Worm (Caenorhabditis elegans) whole organism, L4 larva: ENCODE results near the gene F42H10.3.

ENCODE experiments used
- egl-43 ChIP-seq: fragments of 200-800 bp; sonication (Bioruptor generic); IDR thresholded peaks from 2 replicates; pipeline ENCODE4 v1.3.6; 2022; ENCODE audit warnings: missing genetic modification reagents, missing genetic modification characterization, missing compliant biosample characterization
- lin-13 ChIP-seq: fragments of 150-350 bp; optimal IDR thresholded peaks from 2 replicates; lab custom pipeline; 2014; ENCODE audit warnings: missing biosample characterization, missing genetic modification reagents, missing genetic modification characterization
- nhr-237 ChIP-seq: sonication (generic microtip); optimal IDR thresholded peaks from 2 replicates; lab custom pipeline; 2017; ENCODE audit warnings: missing biosample characterization, missing genetic modification characterization
- pha-4 ChIP-seq, 2 experiments: fragments of 150-350 bp in 1 of 2; fragments of 200-800 bp in 1 of 2; sonication (Bioruptor generic) in 1 of 2; IDR thresholded peaks in 1 of 2; optimal IDR thresholded peaks in 1 of 2; 2 replicates each; pipeline versions ENCODE4 v1.3.6 to Lab custom; 2014 to 2022; ENCODE audit warnings: missing genetic modification characterization in 2 of 2, missing genetic modification reagents in 2 of 2, missing biosample characterization in 1 of 2, missing compliant biosample characterization in 1 of 2
- unc-62 ChIP-seq, 3 experiments: fragments of 150-350 bp in 1 of 3; sonication (generic microtip); optimal IDR thresholded peaks in 2 of 3; peaks in 1 of 3; 1 replicate in 1 of 3; 2 replicates in 2 of 3; lab custom pipeline; 2014 to 2017; ENCODE audit warnings: missing biosample characterization in 3 of 3, missing genetic modification characterization in 3 of 3, missing genetic modification reagents in 3 of 3, missing genotype in 1 of 3

- TF ChIP-seq egl-43 (GFP tag; lab: Robert Waterston, UW), result no peak
- no peak for TF ChIP-seq unc-62 (GFP tag; optimal IDR thresholded peaks at IDR 0.05 in 1 of 2; lab: Kevin White, UChicago)
- TF ChIP-seq unc-62 (tag; optimal IDR thresholded peaks at IDR 0.05; lab: Kevin White, UChicago), result no peak
- no peak for TF ChIP-seq lin-13 (GFP tag; lab: Kevin White, UChicago)
- no peak for TF ChIP-seq nhr-237
- no peak for TF ChIP-seq pha-4 (GFP tag; IDR thresholded peaks at IDR 0.05; lab: Robert Waterston, UW)
- TF ChIP-seq pha-4 (tag; optimal IDR thresholded peaks at IDR 0.05; lab: Kevin White, UChicago), result no peak
Observed at ce11 chrIII:8511711-8512110, 27.8 kb downstream of the F42H10.3 start.
